Fruit fly (Drosophila melanogaster) whole organism, embryonic: Measurements from ENCODE around the gene spel1.

ENCODE experiments used
- Asciz ChIP-seq: fragments of 200-800 bp; sonication (Bioruptor generic); optimal IDR thresholded peaks from 2 replicates; lab custom pipeline; 2017; ENCODE audit warnings: missing biosample characterization, mild to moderate bottlenecking, missing genetic modification characterization, missing genetic modification reagents
- BtbVII ChIP-seq: fragments of 200-800 bp; sonication (Bioruptor generic); optimal IDR thresholded peaks from 3 replicates; lab custom pipeline; 2017; ENCODE audit warnings: missing biosample characterization, mild to moderate bottlenecking, missing genetic modification characterization
- CG10431 ChIP-seq: fragments of 200-800 bp; sonication (Bioruptor generic); optimal IDR thresholded peaks from 3 replicates; lab custom pipeline; 2018; ENCODE audit warnings: missing biosample characterization, mild to moderate bottlenecking, missing genetic modification characterization
- CG11504 ChIP-seq: fragments of 200-800 bp; sonication (Bioruptor generic); optimal IDR thresholded peaks from 3 replicates; lab custom pipeline; 2019; ENCODE audit warnings: missing biosample characterization, mild to moderate bottlenecking, missing genetic modification characterization, moderate library complexity
- CG13296 ChIP-seq: fragments of 200-800 bp; sonication (Bioruptor generic); optimal IDR thresholded peaks from 3 replicates; lab custom pipeline; 2018; ENCODE audit warnings: missing biosample characterization, mild to moderate bottlenecking, missing genetic modification characterization
- CG13775 ChIP-seq: fragments of 200-800 bp; sonication (Bioruptor generic); optimal IDR thresholded peaks from 3 replicates; lab custom pipeline; 2017; ENCODE audit warnings: missing biosample characterization, mild to moderate bottlenecking, missing genetic modification characterization
- CG14667 ChIP-seq: fragments of 200-800 bp; sonication (Bioruptor generic); IDR thresholded peaks from 2 replicates; pipeline ENCODE4 v1.3.6; 2022; ENCODE audit warnings: missing biosample characterization, missing genetic modification characterization
- CG15269 ChIP-seq: fragments of 200-800 bp; sonication (Bioruptor generic); optimal IDR thresholded peaks from 2 replicates; lab custom pipeline; 2018; ENCODE audit warnings: missing biosample characterization, mild to moderate bottlenecking, missing genetic modification characterization, moderate library complexity
- CG15601 ChIP-seq: fragments of 200-800 bp; sonication (Bioruptor generic); optimal IDR thresholded peaks from 3 replicates; lab custom pipeline; 2019; ENCODE audit warnings: missing biosample characterization, mild to moderate bottlenecking, missing genetic modification characterization, moderate library complexity
- CG1603 ChIP-seq: fragments of 200-800 bp; sonication (Bioruptor generic); optimal IDR thresholded peaks from 2 replicates; lab custom pipeline; 2019; ENCODE audit warnings: missing biosample characterization, mild to moderate bottlenecking, missing genetic modification characterization, moderate library complexity
- CG16813 ChIP-seq: fragments of 200-800 bp; sonication (Bioruptor generic); IDR thresholded peaks from 3 replicates; pipeline ENCODE4 v1.3.6; 2022; ENCODE audit warnings: missing biosample characterization, missing genetic modification characterization; ENCODE audit not compliant: partially characterized antibody
- CG17361 ChIP-seq: fragments of 200-800 bp; sonication (Bioruptor generic); IDR thresholded peaks from 3 replicates; pipeline ENCODE4 v1.3.6; 2022; ENCODE audit warnings: missing biosample characterization, missing genetic modification characterization
- CG18619 ChIP-seq: fragments of 200-800 bp; sonication (Bioruptor generic); optimal IDR thresholded peaks from 3 replicates; lab custom pipeline; 2017; ENCODE audit warnings: missing biosample characterization, mild to moderate bottlenecking, missing genetic modification characterization
- CG18764 ChIP-seq: fragments of 200-800 bp; sonication (Bioruptor generic); optimal IDR thresholded peaks from 3 replicates; lab custom pipeline; 2016; ENCODE audit warnings: missing biosample characterization, missing genetic modification characterization
- CG2678 ChIP-seq: fragments of 200-800 bp; sonication (Bioruptor generic); optimal IDR thresholded peaks from 3 replicates; lab custom pipeline; 2019; ENCODE audit warnings: missing biosample characterization, mild to moderate bottlenecking, missing genetic modification characterization, moderate library complexity
- CG32532 ChIP-seq: fragments of 200-800 bp; sonication (Bioruptor generic); IDR thresholded peaks from 2 replicates; pipeline ENCODE4 v1.3.6; 2022; ENCODE audit warnings: missing biosample characterization, missing genetic modification characterization
- CG3281 ChIP-seq: fragments of 200-800 bp; sonication (Bioruptor generic); optimal IDR thresholded peaks from 3 replicates; lab custom pipeline; 2017; ENCODE audit warnings: missing biosample characterization, mild to moderate bottlenecking, missing genetic modification characterization
- CG34376 ChIP-seq: fragments of 200-800 bp; sonication (Bioruptor generic); optimal IDR thresholded peaks from 2 replicates; lab custom pipeline; 2018; ENCODE audit warnings: missing biosample characterization, mild to moderate bottlenecking, missing genetic modification characterization
- CG4328 ChIP-seq: fragments of 200-800 bp; sonication (Bioruptor generic); optimal IDR thresholded peaks from 3 replicates; lab custom pipeline; 2017; ENCODE audit warnings: missing biosample characterization, missing genetic modification reagents, missing genetic modification characterization
- CG8281 ChIP-seq: fragments of 200-800 bp; sonication (Bioruptor generic); optimal IDR thresholded peaks from 2 replicates; lab custom pipeline; 2018; ENCODE audit warnings: missing biosample characterization, mild to moderate bottlenecking, missing genetic modification characterization, moderate library complexity
- CG8290 ChIP-seq, 3 experiments: fragments of 200-800 bp; sonication (Bioruptor generic); optimal IDR thresholded peaks; 2 replicates each; lab custom pipeline; 2016 to 2019; ENCODE audit warnings: missing biosample characterization in 3 of 3, missing genetic modification characterization in 3 of 3, mild to moderate bottlenecking in 2 of 3, moderate library complexity in 1 of 3
- CG8388 ChIP-seq: fragments of 200-800 bp; sonication (Bioruptor generic); optimal IDR thresholded peaks from 2 replicates; lab custom pipeline; 2019; ENCODE audit warnings: missing biosample characterization, mild to moderate bottlenecking, missing genetic modification characterization, moderate library complexity
- CG9727 ChIP-seq: fragments of 200-800 bp; sonication (Bioruptor generic); optimal IDR thresholded peaks from 3 replicates; lab custom pipeline; 2017; ENCODE audit warnings: missing biosample characterization, mild to moderate bottlenecking, missing genetic modification characterization
- CG9876 ChIP-seq: fragments of 200-800 bp; sonication (Bioruptor generic); optimal IDR thresholded peaks from 2 replicates; lab custom pipeline; 2016; ENCODE audit warnings: missing biosample characterization, missing genetic modification characterization
- CTCF ChIP-seq: fragments of 200-800 bp; sonication (Bioruptor generic); optimal IDR thresholded peaks from 2 replicates; lab custom pipeline; 2017; ENCODE audit warnings: missing biosample characterization, mild to moderate bottlenecking, missing genetic modification characterization, moderate library complexity
- D19B ChIP-seq: fragments of 200-800 bp; sonication (Bioruptor generic); optimal IDR thresholded peaks from 2 replicates; lab custom pipeline; 2017; ENCODE audit warnings: missing biosample characterization, mild to moderate bottlenecking, missing genetic modification characterization
- NK7.1 ChIP-seq: fragments of 200-800 bp; sonication (Bioruptor generic); optimal IDR thresholded peaks from 3 replicates; lab custom pipeline; 2016; ENCODE audit warnings: missing biosample characterization, missing genetic modification characterization
- NfI ChIP-seq: fragments of 200-800 bp; sonication (Bioruptor generic); optimal IDR thresholded peaks from 3 replicates; lab custom pipeline; 2018; ENCODE audit warnings: missing biosample characterization, mild to moderate bottlenecking, missing genetic modification characterization, moderate library complexity
- Oli ChIP-seq: fragments of 200-800 bp; sonication (Bioruptor generic); optimal IDR thresholded peaks from 2 replicates; lab custom pipeline; 2018; ENCODE audit warnings: missing biosample characterization, mild to moderate bottlenecking, missing genetic modification characterization, moderate library complexity
- Optix ChIP-seq: fragments of 200-800 bp; sonication (Bioruptor generic); IDR thresholded peaks from 3 replicates; pipeline ENCODE4 v1.3.6; 2022; ENCODE audit warnings: missing biosample characterization, missing genetic modification characterization
- Sox100B ChIP-seq: fragments of 200-800 bp; sonication (Bioruptor generic); optimal IDR thresholded peaks from 3 replicates; lab custom pipeline; 2018; ENCODE audit warnings: missing biosample characterization, mild to moderate bottlenecking, missing genetic modification characterization
- Sox102F ChIP-seq: fragments of 200-800 bp; sonication (Bioruptor generic); optimal IDR thresholded peaks from 2 replicates; lab custom pipeline; 2018; ENCODE audit warnings: missing biosample characterization, mild to moderate bottlenecking, missing genetic modification characterization, moderate library complexity
- exex ChIP-seq: fragments of 200-800 bp; sonication (Bioruptor generic); optimal IDR thresholded peaks from 4 replicates; lab custom pipeline; 2018; ENCODE audit warnings: missing biosample characterization, mild to moderate bottlenecking, missing genetic modification characterization, moderate library complexity
- eyg ChIP-seq: fragments of 200-800 bp; sonication (Bioruptor generic); optimal IDR thresholded peaks from 3 replicates; lab custom pipeline; 2016; ENCODE audit warnings: missing biosample characterization, missing genetic modification characterization
- gcm ChIP-seq: fragments of 200-800 bp; sonication (Bioruptor generic); optimal IDR thresholded peaks from 2 replicates; lab custom pipeline; 2019; ENCODE audit warnings: missing biosample characterization, mild to moderate bottlenecking, missing genetic modification characterization, moderate library complexity
- grau ChIP-seq: fragments of 200-800 bp; optimal IDR thresholded peaks from 3 replicates; lab custom pipeline; 2019; ENCODE audit warnings: missing biosample characterization, mild to moderate bottlenecking, missing genetic modification characterization, moderate library complexity
- grn ChIP-seq: fragments of 200-800 bp; sonication (Bioruptor generic); optimal IDR thresholded peaks from 3 replicates; lab custom pipeline; 2017; ENCODE audit warnings: missing biosample characterization, missing genetic modification characterization
- nerfin-1 ChIP-seq: fragments of 200-800 bp; sonication (Bioruptor generic); optimal IDR thresholded peaks from 3 replicates; lab custom pipeline; 2019; ENCODE audit warnings: missing biosample characterization, mild to moderate bottlenecking, missing genetic modification characterization, moderate library complexity
- odd ChIP-seq: fragments of 200-800 bp; sonication (Bioruptor generic); optimal IDR thresholded peaks from 2 replicates; lab custom pipeline; 2017; ENCODE audit warnings: missing biosample characterization, mild to moderate bottlenecking, missing genetic modification characterization
- run ChIP-seq: fragments of 200-800 bp; sonication (Bioruptor generic); optimal IDR thresholded peaks from 3 replicates; lab custom pipeline; 2018; ENCODE audit warnings: missing biosample characterization, mild to moderate bottlenecking, missing genetic modification characterization
- salm ChIP-seq: fragments of 200-800 bp; sonication (Bioruptor generic); optimal IDR thresholded peaks from 2 replicates; lab custom pipeline; 2018; ENCODE audit warnings: missing biosample characterization, mild to moderate bottlenecking, missing genetic modification characterization
- sens-2 ChIP-seq: fragments of 200-800 bp; sonication (Bioruptor generic); IDR thresholded peaks from 2 replicates; pipeline ENCODE4 v1.3.6; 2022; ENCODE audit warnings: missing biosample characterization, missing genetic modification characterization
- sr ChIP-seq: fragments of 200-800 bp; sonication (Bioruptor generic); IDR thresholded peaks from 3 replicates; pipeline ENCODE4 v1.3.6; 2022; ENCODE audit warnings: missing biosample characterization, missing genetic modification characterization
- stc ChIP-seq: fragments of 200-800 bp; sonication (Bioruptor generic); IDR thresholded peaks from 2 replicates; pipeline ENCODE4 v1.3.6; 2022; ENCODE audit warnings: missing biosample characterization, missing genetic modification characterization
- sug ChIP-seq: fragments of 200-800 bp; optimal IDR thresholded peaks from 2 replicates; lab custom pipeline; 2019; ENCODE audit warnings: missing biosample characterization, mild to moderate bottlenecking, missing genetic modification characterization, moderate library complexity
- tio ChIP-seq: fragments of 200-800 bp; sonication (Bioruptor generic); optimal IDR thresholded peaks from 2 replicates; lab custom pipeline; 2017; ENCODE audit warnings: missing biosample characterization, missing genetic modification characterization, inconsistent platforms
- trem ChIP-seq: fragments of 200-800 bp; optimal IDR thresholded peaks from 3 replicates; lab custom pipeline; 2019; ENCODE audit warnings: missing biosample characterization, mild to moderate bottlenecking, missing genetic modification characterization, moderate library complexity

The spel1 gene

DNA sequence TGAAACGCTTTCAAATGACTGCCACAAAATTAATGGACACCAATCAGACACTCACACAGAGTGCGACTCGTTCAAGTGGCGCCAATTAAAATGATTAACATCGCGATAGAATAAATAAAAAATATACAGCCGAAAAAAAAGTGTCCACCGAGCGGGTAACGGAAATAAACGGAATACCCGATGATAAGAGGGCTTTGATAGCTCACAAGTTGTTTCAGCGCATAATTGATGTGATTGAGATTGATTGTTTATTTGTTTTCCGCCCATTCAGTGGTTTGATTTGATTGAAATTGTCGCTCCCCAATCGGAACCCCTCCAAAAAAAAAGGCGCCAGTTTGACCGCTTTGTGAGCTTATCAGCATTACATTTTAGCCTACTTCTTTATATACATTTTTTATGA lies 41.7 kb downstream of the spel1 start (continued):
- TF ChIP-seq CG4328 (GFP tag; lab: Kevin White, UChicago): no peak

DNA sequence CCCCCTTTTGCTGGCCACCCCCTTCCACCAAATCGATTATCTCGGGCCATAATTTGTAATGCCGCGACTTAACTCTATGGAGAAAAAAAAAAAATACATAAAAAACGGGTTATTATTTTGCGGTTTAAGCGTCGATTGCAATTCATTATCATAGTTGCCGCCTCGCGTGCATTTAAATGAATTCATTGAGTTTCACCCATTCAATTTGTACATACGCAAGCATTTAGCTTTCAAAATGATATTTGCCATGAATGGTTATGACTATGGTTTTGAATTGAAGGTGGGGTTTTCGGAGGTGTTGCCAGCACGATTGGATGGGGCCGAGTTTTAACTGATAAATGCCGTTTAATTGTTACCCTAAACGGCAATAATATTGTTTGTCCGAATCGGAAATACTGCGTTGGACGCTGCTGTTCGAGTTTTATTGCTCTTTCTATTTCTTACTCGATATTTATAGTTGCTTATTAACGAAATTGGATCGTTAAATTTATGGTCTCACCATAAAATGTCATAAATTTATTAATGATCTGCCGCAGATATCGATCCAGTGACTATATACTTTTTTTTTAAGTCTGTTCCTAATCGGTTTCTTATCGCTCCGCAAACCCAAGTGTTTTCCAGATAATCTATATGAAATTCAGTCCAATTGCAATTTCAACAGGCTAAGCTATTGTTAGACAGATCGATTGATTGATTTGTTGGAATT lies 43.0 kb downstream of the spel1 start:
- TF ChIP-seq BtbVII (peak; percentile 31), sens-2 (GFP tag; lab: Robert Waterston, UW) (0 out of 2 replicates have a peak, but pooled peaks have one; percentile 21), grn (peak; percentile 4), grau (tag; lab: Kevin White, UChicago) (peak; percentile 4), CG16813 (GFP tag; lab: Robert Waterston, UW) (no peak), Optix (GFP tag; lab: Robert Waterston, UW) (no peak), nerfin-1 (tag; lab: Kevin White, UChicago) (peak; percentile 10), CG8281 (tag; lab: Kevin White, UChicago) (peak; percentile 38), tio (GFP tag; lab: Kevin White, UChicago) (no peak), Oli (tag; lab: Kevin White, UChicago) (peak; percentile 17), CTCF (peak; percentile 13), CG9876 (GFP tag; lab: Kevin White, UChicago) (no peak), CG13775 (GFP tag; lab: Kevin White, UChicago) (peak; percentile 10), CG8290 (GFP tag; optimal IDR thresholded peaks at IDR 0.05; lab: Kevin White, UChicago) (no peak), CG8290 (tag; optimal IDR thresholded peaks at IDR 0.05; lab: Kevin White, UChicago) (peak in 1 of 2 experiments; percentile 32), exex (tag; lab: Kevin White, UChicago) (peak; percentile 88), Asciz (GFP tag; lab: Kevin White, UChicago) (peak; percentile 42), CG17361 (GFP tag; lab: Robert Waterston, UW) (0 out of 3 replicates have a peak, but pooled peaks have one; percentile 36), run (tag; lab: Kevin White, UChicago) (peak; percentile 23), CG18764 (GFP tag; lab: Kevin White, UChicago) (no peak), sug (tag; lab: Kevin White, UChicago) (peak; percentile 45), gcm (peak; percentile 60), odd (GFP tag; lab: Kevin White, UChicago) (peak; percentile 40), CG11504 (tag; lab: Kevin White, UChicago) (peak; percentile 15), eyg (no peak), CG18619 (GFP tag; lab: Kevin White, UChicago) (no peak), CG8388 (GFP tag; lab: Kevin White, UChicago) (peak; percentile 50), D19B (GFP tag; lab: Kevin White, UChicago) (no peak), CG1603 (peak; percentile 14), CG14667 (GFP tag; lab: Robert Waterston, UW) (no peak), CG2678 (tag; lab: Kevin White, UChicago) (peak; percentile 69), NfI (GFP tag; lab: Kevin White, UChicago) (peak; percentile 9), CG15269 (peak; percentile 21), salm (peak; percentile 39), sr (no peak), NK7.1 (GFP tag; lab: Kevin White, UChicago) (no peak), CG9727 (peak; percentile 14), CG13296 (GFP tag; lab: Kevin White, UChicago) (peak; percentile 19), Sox102F (GFP tag; lab: Kevin White, UChicago) (peak; percentile 25), CG10431 (GFP tag; lab: Kevin White, UChicago) (peak; percentile 27), Sox100B (peak; percentile 49), CG15601 (tag; lab: Kevin White, UChicago) (peak; percentile 26), CG34376 (GFP tag; lab: Kevin White, UChicago) (peak; percentile 66), stc (GFP tag; lab: Robert Waterston, UW) (peak; percentile 43; the same call in 1 of the 2 replicates), trem (tag; lab: Kevin White, UChicago) (peak; percentile 34), CG32532 (GFP tag; lab: Robert Waterston, UW) (peak; percentile 8; the same call in 1 of the 2 replicates), CG3281 (GFP tag; lab: Kevin White, UChicago) (peak; percentile 14)
